In the genomic region with DNA sequence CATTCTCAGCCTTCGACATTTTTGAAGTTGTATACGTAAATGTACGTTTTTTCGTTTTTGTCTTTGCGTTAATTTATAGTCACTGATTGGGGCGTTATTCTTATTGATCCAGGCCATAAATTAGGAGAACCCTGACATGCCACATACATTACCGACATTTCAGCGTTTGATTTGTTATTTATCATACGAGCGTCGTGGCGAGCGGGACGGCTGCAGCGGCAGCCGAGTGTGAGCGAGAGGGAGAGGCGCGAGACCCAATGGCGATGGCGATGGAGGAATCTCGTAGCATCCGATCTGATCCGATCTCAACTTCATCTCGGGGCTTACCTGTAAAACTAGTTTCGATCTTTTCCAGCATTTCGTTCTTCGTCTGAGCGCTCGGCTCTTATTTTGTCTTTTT, we compare ENCODE assay signal across 1 fruit fly cellular context.
TF ChIP-seq lines count a peak whose summit lies in the region.

No protein-coding gene starts in this region.

TF ChIP-seq in whole organism, embryonic, 481 proteins besides CTCF, POLR2A, EP300 and RAD21 (continued from another document):
- no peak for TF ChIP-seq HLH3B (GFP tag; IDR thresholded peaks at IDR 0.05; lab: Robert Waterston, UW)
TF ChIP-seq in whole organism, embryonic: peak in this region for 23.
